Worm (Caenorhabditis elegans) whole organism, L1 larva: ENCODE measurements around the gene nhr-182.

Source experiments
- C16A3.4 ChIP-seq: fragments of 150-350 bp; optimal IDR thresholded peaks from 2 replicates; lab custom pipeline; 2014; ENCODE audit warnings: missing biosample characterization, missing genetic modification characterization
- aha-1 ChIP-seq: fragments of 150-350 bp; optimal IDR thresholded peaks from 2 replicates; lab custom pipeline; 2014; ENCODE audit warnings: missing biosample characterization, missing genetic modification characterization
- blmp-1 ChIP-seq: fragments of 150-350 bp; optimal IDR thresholded peaks from 2 replicates; lab custom pipeline; 2014; ENCODE audit warnings: missing biosample characterization, missing genetic modification characterization
- ceh-82 ChIP-seq, 3 experiments: fragments of 150-350 bp in 1 of 3; sonication (generic microtip) in 2 of 3; optimal IDR thresholded peaks; 2 replicates each; lab custom pipeline; 2014 to 2017; ENCODE audit warnings: missing biosample characterization in 3 of 3, missing genetic modification characterization in 3 of 3
- fkh-10 ChIP-seq: sonication (generic microtip); optimal IDR thresholded peaks from 2 replicates; lab custom pipeline; 2017; ENCODE audit warnings: missing biosample characterization, missing genetic modification reagents, missing genetic modification characterization
- lin-15B ChIP-seq: fragments of 150-350 bp; sonication (generic microtip); optimal IDR thresholded peaks from 3 replicates; lab custom pipeline; 2014; ENCODE audit warnings: missing biosample characterization, missing genetic modification characterization
- mab-9 ChIP-seq: fragments of 200-800 bp; sonication (Bioruptor generic); IDR thresholded peaks from 2 replicates; pipeline ENCODE4 v1.3.6; 2022; ENCODE audit warnings: missing genetic modification reagents, missing genetic modification characterization, missing compliant biosample characterization
- nhr-20 ChIP-seq: sonication (generic microtip); optimal IDR thresholded peaks from 2 replicates; lab custom pipeline; 2016; ENCODE audit warnings: mild to moderate bottlenecking, missing genetic modification characterization, missing compliant biosample characterization
- nhr-77 ChIP-seq: fragments of 150-350 bp; optimal IDR thresholded peaks from 2 replicates; lab custom pipeline; 2014; ENCODE audit warnings: missing biosample characterization, missing genetic modification characterization
- snpc-4 ChIP-seq: fragments of 150-350 bp; optimal IDR thresholded peaks from 2 replicates; lab custom pipeline; 2014; ENCODE audit warnings: missing biosample characterization, missing genetic modification characterization
- unc-62 ChIP-seq: fragments of 150-350 bp; optimal IDR thresholded peaks from 2 replicates; lab custom pipeline; 2014; ENCODE audit warnings: missing biosample characterization, missing genetic modification reagents, missing genetic modification characterization
- unc-86 ChIP-seq: sonication (generic microtip); optimal IDR thresholded peaks from 2 replicates; lab custom pipeline; 2016; ENCODE audit warnings: missing genetic modification characterization, missing compliant biosample characterization
- unc-98 ChIP-seq: fragments of 200-800 bp; sonication (Bioruptor generic); IDR thresholded peaks from 2 replicates; pipeline ENCODE4 v1.3.6; 2022; ENCODE audit warnings: missing genetic modification characterization, missing compliant biosample characterization
- ztf-11 ChIP-seq, 2 experiments: sonication (generic microtip); optimal IDR thresholded peaks; 2 replicates each; lab custom pipeline; 2016 to 2017; ENCODE audit warnings: missing genetic modification characterization in 2 of 2, missing biosample characterization in 1 of 2, missing compliant biosample characterization in 1 of 2

ce11 chrV:2226903-2227302, 32.8 kb downstream of the nhr-182 start, which contains the start of gene nhr-18:
- TF ChIP-seq ztf-11 (tag; optimal IDR thresholded peaks at IDR 0.05; lab: Kevin White, UChicago) (no peak), nhr-77 (tag; lab: Kevin White, UChicago) (no peak), ceh-82 (tag; optimal IDR thresholded peaks at IDR 0.05; lab: Kevin White, UChicago) (no peak), unc-62 (GFP tag; lab: Kevin White, UChicago) (no peak), nhr-20 (tag; lab: Kevin White, UChicago) (no peak), lin-15B (no peak), blmp-1 (tag; lab: Kevin White, UChicago) (no peak), fkh-10 (GFP tag; lab: Kevin White, UChicago) (no peak), snpc-4 (tag; lab: Kevin White, UChicago) (no peak), unc-86 (tag; lab: Kevin White, UChicago) (no peak), aha-1 (tag; lab: Kevin White, UChicago) (no peak), mab-9 (GFP tag; lab: Robert Waterston, UW) (no peak), C16A3.4 (no peak), unc-98 (GFP tag; lab: Robert Waterston, UW) (no peak)
